Worm (Caenorhabditis elegans) whole organism, L4 larva: ENCODE data around the gene C06E4.1.

Experiments used
- F37D6.2 ChIP-seq: sonication (generic microtip); optimal IDR thresholded peaks from 2 replicates; lab custom pipeline; 2016; ENCODE audit warnings: mild to moderate bottlenecking, missing genetic modification characterization, missing compliant biosample characterization
- F44E2.7 ChIP-seq: fragments of 200-800 bp; sonication (Bioruptor generic); IDR thresholded peaks from 2 replicates; pipeline ENCODE4 v2.1.2; 2022; ENCODE audit warnings: missing genetic modification characterization, missing compliant biosample characterization
- F49E8.2 ChIP-seq: sonication (generic microtip); optimal IDR thresholded peaks from 2 replicates; lab custom pipeline; 2016; ENCODE audit warnings: missing compliant biosample characterization, mild to moderate bottlenecking, missing genetic modification characterization, borderline replicate concordance
- R02D3.7 ChIP-seq: fragments of 150-350 bp; sonication (generic microtip); optimal IDR thresholded peaks from 3 replicates; lab custom pipeline; 2014; ENCODE audit warnings: missing biosample characterization, missing genetic modification characterization
- T26A8.4 ChIP-seq: fragments of 200-800 bp; sonication (Bioruptor generic); IDR thresholded peaks from 2 replicates; pipeline ENCODE4 v1.3.6; 2022; ENCODE audit warnings: missing genetic modification characterization, missing compliant biosample characterization
- Y75B8A.6 ChIP-seq: fragments of 200-800 bp; sonication (Bioruptor generic); IDR thresholded peaks from 2 replicates; pipeline ENCODE4 v1.3.6; 2022; ENCODE audit warnings: missing genetic modification reagents, missing genetic modification characterization, missing compliant biosample characterization
- aha-1 ChIP-seq: fragments of 150-350 bp; peaks from one replicate; lab custom pipeline; 2014; ENCODE audit warnings: missing biosample characterization, missing genetic modification characterization
- ama-1 ChIP-seq: fragments of 150-350 bp; optimal IDR thresholded peaks from 2 replicates; lab custom pipeline; 2014; ENCODE audit warnings: inconsistent platforms, mixed read lengths
- arid-1 ChIP-seq: fragments of 200-800 bp; sonication (Bioruptor generic); conservative IDR thresholded peaks from 2 replicates; pipeline ENCODE4 v1.3.6; 2022; ENCODE audit warnings: missing genetic modification reagents, missing genetic modification characterization, missing compliant biosample characterization
- attf-4 ChIP-seq: sonication (generic microtip); optimal IDR thresholded peaks from 3 replicates; lab custom pipeline; 2017; ENCODE audit warnings: missing biosample characterization, missing genetic modification characterization
- ceh-20 ChIP-seq: fragments of 200-800 bp; sonication (Bioruptor generic); IDR thresholded peaks from 2 replicates; pipeline ENCODE4 v1.3.6; 2022; ENCODE audit warnings: missing genetic modification reagents, missing genetic modification characterization, missing compliant biosample characterization
- ceh-28 ChIP-seq: fragments of 150-350 bp; optimal IDR thresholded peaks from 2 replicates; lab custom pipeline; 2014; ENCODE audit warnings: missing biosample characterization, missing genetic modification reagents, missing genetic modification characterization
- ceh-44 ChIP-seq: fragments of 200-800 bp; sonication (Bioruptor generic); IDR thresholded peaks from 2 replicates; pipeline ENCODE4 v1.3.6; 2022; ENCODE audit warnings: missing genetic modification reagents, missing genetic modification characterization, missing compliant biosample characterization
- ces-1 ChIP-seq: fragments of 150-350 bp; sonication (generic microtip); optimal IDR thresholded peaks from 4 replicates; lab custom pipeline; 2014; ENCODE audit warnings: missing biosample characterization, missing genetic modification reagents, missing genetic modification characterization
- daf-16 ChIP-seq, 3 experiments: sonication (generic microtip); optimal IDR thresholded peaks; 2 replicates each; lab custom pipeline; 2016 to 2017; ENCODE audit warnings: missing genetic modification characterization in 3 of 3, missing genetic modification reagents in 3 of 3, mild to moderate bottlenecking in 2 of 3, missing compliant biosample characterization in 2 of 3, missing biosample characterization in 1 of 3, moderate library complexity in 1 of 3
- daf-19 ChIP-seq: fragments of 200-800 bp; sonication (Bioruptor generic); conservative IDR thresholded peaks from 2 replicates; pipeline ENCODE4 v1.3.6; 2022; ENCODE audit warnings: missing genetic modification characterization, missing compliant biosample characterization
- dmd-6 ChIP-seq: fragments of 200-800 bp; sonication (Bioruptor generic); IDR thresholded peaks from 2 replicates; pipeline ENCODE4 v1.3.6; 2022; ENCODE audit warnings: missing genetic modification reagents, missing genetic modification characterization, missing compliant biosample characterization
- dmd-9 ChIP-seq: fragments of 200-800 bp; sonication (Bioruptor generic); IDR thresholded peaks from 2 replicates; pipeline ENCODE4 v1.3.6; 2022; ENCODE audit warnings: missing genetic modification reagents, missing genetic modification characterization, missing compliant biosample characterization
- duxl-1 ChIP-seq: sonication (generic microtip); optimal IDR thresholded peaks from 2 replicates; lab custom pipeline; 2016; ENCODE audit warnings: mild to moderate bottlenecking, missing genetic modification characterization, moderate library complexity, missing compliant biosample characterization; ENCODE audit not compliant: poor library complexity
- dve-1 ChIP-seq: sonication (generic microtip); optimal IDR thresholded peaks from 2 replicates; lab custom pipeline; 2017; ENCODE audit warnings: antibody characterized with exemption, mild to moderate bottlenecking, missing genetic modification characterization, missing compliant biosample characterization; ENCODE audit not compliant: insufficient read depth
- gei-8 ChIP-seq: fragments of 200-800 bp; sonication (Bioruptor generic); optimal IDR thresholded peaks from 2 replicates; lab custom pipeline; 2018; ENCODE audit warnings: mild to moderate bottlenecking, missing genetic modification characterization, missing compliant biosample characterization
- hif-1 ChIP-seq, 2 experiments: sonication (generic microtip); optimal IDR thresholded peaks; 2 replicates each; lab custom pipeline; 2016 to 2017; ENCODE audit warnings: missing compliant biosample characterization in 2 of 2, missing genetic modification characterization in 2 of 2, missing genetic modification reagents in 2 of 2, missing genotype in 2 of 2, mild to moderate bottlenecking in 1 of 2
- hlh-11 ChIP-seq: fragments of 200-800 bp; sonication (Bioruptor generic); optimal IDR thresholded peaks from 2 replicates; lab custom pipeline; 2018; ENCODE audit warnings: mild to moderate bottlenecking, missing genetic modification characterization, missing compliant biosample characterization
- hlh-30 ChIP-seq: sonication (generic microtip); optimal IDR thresholded peaks from 2 replicates; lab custom pipeline; 2017; ENCODE audit warnings: antibody characterized with exemption, mild to moderate bottlenecking, missing genetic modification characterization, missing compliant biosample characterization; ENCODE audit not compliant: insufficient read depth
- hmg-1.1 ChIP-seq: fragments of 200-800 bp; sonication (Bioruptor generic); IDR thresholded peaks from 2 replicates; pipeline ENCODE4 v1.3.6; 2022; ENCODE audit warnings: missing genetic modification reagents, missing genetic modification characterization, missing compliant biosample characterization
- jun-1 ChIP-seq: fragments of 150-350 bp; optimal IDR thresholded peaks from 2 replicates; lab custom pipeline; 2014; ENCODE audit warnings: missing biosample characterization, missing genetic modification reagents, missing genetic modification characterization
- lim-7 ChIP-seq: fragments of 200-800 bp; sonication (Bioruptor generic); IDR thresholded peaks from 2 replicates; pipeline ENCODE4 v1.3.6; 2022; ENCODE audit warnings: missing genetic modification characterization, missing compliant biosample characterization
- lin-1 ChIP-seq: fragments of 200-800 bp; sonication (Bioruptor generic); IDR thresholded peaks from 2 replicates; pipeline ENCODE4 v1.3.6; 2022; ENCODE audit warnings: missing genetic modification reagents, missing genetic modification characterization, missing compliant biosample characterization
- lin-15B ChIP-seq: fragments of 150-350 bp; sonication (generic microtip); optimal IDR thresholded peaks from 3 replicates; lab custom pipeline; 2014; ENCODE audit warnings: missing biosample characterization, missing genetic modification characterization
- lin-29 ChIP-seq: fragments of 200-800 bp; sonication (Bioruptor generic); IDR thresholded peaks from 2 replicates; pipeline ENCODE4 v1.3.6; 2022; ENCODE audit warnings: missing genetic modification reagents, missing genetic modification characterization, missing compliant biosample characterization
- lin-38 ChIP-seq: fragments of 200-800 bp; sonication (Bioruptor generic); IDR thresholded peaks from 2 replicates; pipeline ENCODE4 v1.3.6; 2022; ENCODE audit warnings: missing genetic modification reagents, missing genetic modification characterization, missing compliant biosample characterization
- lir-3 ChIP-seq: sonication (generic microtip); optimal IDR thresholded peaks from 2 replicates; lab custom pipeline; 2016; ENCODE audit warnings: mild to moderate bottlenecking, missing genetic modification characterization, missing compliant biosample characterization
- lsy-2 ChIP-seq, 2 experiments: fragments of 150-350 bp in 1 of 2; sonication (generic microtip) in 1 of 2; optimal IDR thresholded peaks; 2 replicates each; lab custom pipeline; 2014 to 2017; ENCODE audit warnings: missing biosample characterization in 2 of 2, missing genetic modification characterization in 2 of 2
- madf-5 ChIP-seq, 2 experiments: fragments of 200-800 bp; sonication (Bioruptor generic); IDR thresholded peaks; 2 replicates each; pipeline ENCODE4 v1.3.6; 2022; ENCODE audit warnings: missing compliant biosample characterization in 2 of 2, missing genetic modification characterization in 2 of 2
- mdt-29 ChIP-seq: fragments of 200-800 bp; sonication (Bioruptor generic); IDR thresholded peaks from 2 replicates; pipeline ENCODE4 v1.3.6; 2022; ENCODE audit warnings: missing genetic modification reagents, missing genetic modification characterization, missing compliant biosample characterization
- mes-2 ChIP-seq: sonication (generic microtip); optimal IDR thresholded peaks from 2 replicates; lab custom pipeline; 2016; ENCODE audit warnings: missing genotype, mild to moderate bottlenecking, missing genetic modification characterization, missing compliant biosample characterization; ENCODE audit not compliant: poor library complexity, severe bottlenecking
- mxl-3 ChIP-seq: fragments of 200-800 bp; sonication (Bioruptor generic); optimal IDR thresholded peaks from 2 replicates; lab custom pipeline; 2018; ENCODE audit warnings: mild to moderate bottlenecking, missing genetic modification characterization, missing compliant biosample characterization
- nhr-10 ChIP-seq: fragments of 150-350 bp; optimal IDR thresholded peaks from 2 replicates; lab custom pipeline; 2014; ENCODE audit warnings: missing biosample characterization, missing genetic modification characterization
- nhr-102 ChIP-seq: sonication (generic microtip); optimal IDR thresholded peaks from 2 replicates; lab custom pipeline; 2016; ENCODE audit warnings: mild to moderate bottlenecking, missing genetic modification characterization, moderate library complexity, missing compliant biosample characterization
- nhr-48 ChIP-seq: sonication (generic microtip); optimal IDR thresholded peaks from 2 replicates; lab custom pipeline; 2016; ENCODE audit warnings: mild to moderate bottlenecking, missing genetic modification characterization, missing compliant biosample characterization
- nhr-76 ChIP-seq: fragments of 150-350 bp; optimal IDR thresholded peaks from 2 replicates; lab custom pipeline; 2014; ENCODE audit warnings: missing biosample characterization, missing genetic modification characterization
- pqm-1 ChIP-seq: sonication (generic microtip); optimal IDR thresholded peaks from 2 replicates; lab custom pipeline; 2017; ENCODE audit warnings: missing biosample characterization, missing genetic modification characterization
- skn-1 ChIP-seq: fragments of 150-350 bp; optimal IDR thresholded peaks from 2 replicates; lab custom pipeline; 2014; ENCODE audit warnings: missing biosample characterization, missing genetic modification characterization
- snpc-1.2 ChIP-seq: fragments of 200-800 bp; sonication (Bioruptor generic); IDR thresholded peaks from 2 replicates; pipeline ENCODE4 v1.3.6; 2022; ENCODE audit warnings: missing genetic modification reagents, missing genetic modification characterization, missing compliant biosample characterization
- snpc-4 ChIP-seq: fragments of 150-350 bp; optimal IDR thresholded peaks from 2 replicates; lab custom pipeline; 2014; ENCODE audit warnings: missing biosample characterization, missing genetic modification characterization
- tag-97 ChIP-seq: fragments of 200-800 bp; sonication (Bioruptor generic); IDR thresholded peaks from 2 replicates; pipeline ENCODE4 v1.3.6; 2022; ENCODE audit warnings: missing genetic modification characterization, missing compliant biosample characterization
- unc-130 ChIP-seq: sonication (generic microtip); optimal IDR thresholded peaks from 2 replicates; lab custom pipeline; 2016; ENCODE audit warnings: missing genetic modification reagents, missing genetic modification characterization, missing compliant biosample characterization
- zag-1 ChIP-seq: fragments of 150-350 bp; optimal IDR thresholded peaks from 2 replicates; lab custom pipeline; 2014; ENCODE audit warnings: missing biosample characterization, missing genetic modification characterization
- ztf-11 ChIP-seq: fragments of 150-350 bp; optimal IDR thresholded peaks from 2 replicates; lab custom pipeline; 2014; ENCODE audit warnings: missing biosample characterization, missing genetic modification characterization
- ztf-7 ChIP-seq: fragments of 150-350 bp; optimal IDR thresholded peaks from 2 replicates; lab custom pipeline; 2014; ENCODE audit warnings: missing biosample characterization, missing genetic modification characterization

The C06E4.1 gene

DNA sequence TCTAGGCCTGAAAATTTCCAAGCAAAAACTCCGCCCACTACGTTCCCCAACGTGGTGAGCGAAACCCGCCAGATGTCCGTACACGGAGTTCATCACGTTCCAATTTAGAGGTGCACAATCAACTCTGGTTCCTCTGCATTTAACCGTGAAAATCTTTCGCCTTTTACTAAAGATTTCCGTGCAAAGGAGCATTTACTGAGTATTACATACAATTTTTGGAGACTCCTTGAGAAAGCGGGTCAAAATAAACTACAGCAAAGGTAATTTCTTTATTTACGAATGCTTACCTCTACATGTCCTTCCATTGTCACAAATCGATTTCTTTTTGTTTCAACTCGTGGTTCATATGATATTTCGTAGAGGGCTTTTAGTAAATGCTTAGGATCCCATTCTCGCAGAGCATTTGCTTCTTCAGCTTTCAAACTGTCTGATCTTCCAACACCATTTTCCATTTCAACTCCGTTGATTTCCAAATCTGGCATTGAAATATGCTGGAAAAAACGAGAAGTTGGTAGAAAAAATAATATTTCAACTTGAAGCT is 33.6 kb downstream of the C06E4.1 start, which contains the start of gene F42C5.9:
Gene F42C5.9 (minus strand): TSS at position 491 of the 541 bp plus-strand sequence.
- TF ChIP-seq ama-1 (lab: Kevin White, UChicago) (peak; percentile 83), ztf-7 (tag; lab: Kevin White, UChicago) (no peak), tag-97 (GFP tag; lab: Robert Waterston, UW) (no peak), nhr-48 (tag; lab: Kevin White, UChicago) (peak; percentile 22), hmg-1.1 (no peak), ztf-11 (no peak), snpc-4 (tag; lab: Kevin White, UChicago) (peak; percentile 77), nhr-10 (no peak), dve-1 (tag; lab: Kevin White, UChicago) (peak; percentile 35), nhr-102 (tag; lab: Kevin White, UChicago) (peak; percentile 44), mes-2 (tag; lab: Kevin White, UChicago) (peak; percentile 36), mdt-29 (GFP tag; lab: Robert Waterston, UW) (peak; percentile 20; the same call in 1 of the 2 replicates), hlh-30 (peak; percentile 10), unc-130 (GFP tag; lab: Kevin White, UChicago) (peak; percentile 70), hlh-11 (peak; percentile 30), F37D6.2 (tag; lab: Kevin White, UChicago) (no peak), lin-38 (GFP tag; lab: Robert Waterston, UW) (peak; percentile 37; the same call in 1 of the 2 replicates), snpc-1.2 (GFP tag; lab: Robert Waterston, UW) (peak; percentile 93), lin-1 (GFP tag; lab: Robert Waterston, UW) (no peak), jun-1 (tag; lab: Kevin White, UChicago) (no peak), Y75B8A.6 (GFP tag; lab: Robert Waterston, UW) (no peak), nhr-76 (tag; lab: Kevin White, UChicago) (no peak), lsy-2 (tag; optimal IDR thresholded peaks at IDR 0.05; lab: Kevin White, UChicago) (peak in 1 of 2 experiments; percentile 14), T26A8.4 (GFP tag; lab: Robert Waterston, UW) (peak; percentile 69), ceh-20 (no peak), gei-8 (GFP tag; lab: Kevin White, UChicago) (no peak), skn-1 (tag; lab: Kevin White, UChicago) (no peak), madf-5 (GFP tag; IDR thresholded peaks at IDR 0.05; lab: Robert Waterston, UW) (no peak), lir-3 (tag; lab: Kevin White, UChicago) (no peak), F44E2.7 (GFP tag; lab: Robert Waterston, UW) (no peak), mxl-3 (GFP tag; lab: Kevin White, UChicago) (no peak), hif-1 (tag; optimal IDR thresholded peaks at IDR 0.05; lab: Kevin White, UChicago) (no peak), ces-1 (GFP tag; lab: Kevin White, UChicago) (no peak), duxl-1 (tag; lab: Kevin White, UChicago) (peak; percentile 40), zag-1 (no peak), F49E8.2 (peak; percentile 78), daf-19 (GFP tag; lab: Robert Waterston, UW) (0 out of 2 replicates have a peak, but pooled peaks have one; percentile 20), dmd-6 (GFP tag; lab: Robert Waterston, UW) (peak; percentile 22; the same call in 1 of the 2 replicates), R02D3.7 (tag; lab: Kevin White, UChicago) (no peak), daf-16 (GFP tag; optimal IDR thresholded peaks at IDR 0.05; lab: Kevin White, UChicago) (no peak), daf-16 (tag; optimal IDR thresholded peaks at IDR 0.05; lab: Kevin White, UChicago) (peak; percentile 62), attf-4 (tag; lab: Kevin White, UChicago) (no peak), dmd-9 (GFP tag; lab: Robert Waterston, UW) (0 out of 2 replicates have a peak, but pooled peaks have one; percentile 33), aha-1 (tag; lab: Kevin White, UChicago) (peak; percentile 83), lin-15B (no peak), arid-1 (GFP tag; lab: Robert Waterston, UW) (0 out of 2 replicates have a peak, but pooled peaks have one; percentile 36), lin-29 (no peak), lim-7 (GFP tag; lab: Robert Waterston, UW) (no peak), ceh-44 (GFP tag; lab: Robert Waterston, UW) (0 out of 2 replicates have a peak, but pooled peaks have one; percentile 70), pqm-1 (tag; lab: Kevin White, UChicago) (peak; percentile 15), ceh-28 (tag; lab: Kevin White, UChicago) (no peak)
